Worm (Caenorhabditis elegans) whole organism, mixed stage, embryonic: Measurements from ENCODE around the gene F16G10.6.

ENCODE experiments used
- bed-3 ChIP-seq: fragments of 200-800 bp; sonication (Bioruptor generic); optimal IDR thresholded peaks from 3 replicates; lab custom pipeline; 2018; ENCODE audit warnings: mild to moderate bottlenecking, missing genetic modification characterization, moderate library complexity, missing compliant biosample characterization
- blmp-1 ChIP-seq: fragments of 150-350 bp; optimal IDR thresholded peaks from 2 replicates; lab custom pipeline; 2014; ENCODE audit warnings: missing biosample characterization, missing genetic modification characterization
- ceh-39 ChIP-seq: fragments of 150-350 bp; optimal IDR thresholded peaks from 2 replicates; lab custom pipeline; 2014; ENCODE audit warnings: missing biosample characterization, missing genetic modification characterization
- ceh-43 ChIP-seq: fragments of 200-800 bp; sonication (Bioruptor generic); optimal IDR thresholded peaks from 2 replicates; lab custom pipeline; 2018; ENCODE audit warnings: mild to moderate bottlenecking, missing genetic modification characterization, moderate library complexity, missing compliant biosample characterization
- ceh-83 ChIP-seq: fragments of 200-800 bp; sonication (Bioruptor generic); optimal IDR thresholded peaks from 2 replicates; lab custom pipeline; 2018; ENCODE audit warnings: mild to moderate bottlenecking, missing genetic modification characterization, missing compliant biosample characterization
- ces-1 ChIP-seq: fragments of 150-350 bp; optimal IDR thresholded peaks from 2 replicates; lab custom pipeline; 2014; ENCODE audit warnings: missing biosample characterization, missing genetic modification reagents, missing genetic modification characterization
- cnd-1 ChIP-seq: fragments of 200-800 bp; sonication (Bioruptor generic); optimal IDR thresholded peaks from 2 replicates; lab custom pipeline; 2018; ENCODE audit warnings: mild to moderate bottlenecking, missing genetic modification characterization, missing compliant biosample characterization
- drap-1 ChIP-seq: fragments of 200-800 bp; sonication (Bioruptor generic); optimal IDR thresholded peaks from 3 replicates; lab custom pipeline; 2018; ENCODE audit warnings: mild to moderate bottlenecking, missing genetic modification characterization, missing compliant biosample characterization
- elt-1 ChIP-seq: sonication (generic microtip); optimal IDR thresholded peaks from 2 replicates; lab custom pipeline; 2017; ENCODE audit warnings: missing genetic modification characterization, mild to moderate bottlenecking, missing compliant biosample characterization, antibody characterized with exemption, moderate library complexity, borderline replicate concordance; ENCODE audit not compliant: insufficient read depth
- flh-1 ChIP-seq: fragments of 200-800 bp; sonication (Bioruptor generic); optimal IDR thresholded peaks from 2 replicates; lab custom pipeline; 2018; ENCODE audit warnings: mild to moderate bottlenecking, missing genetic modification characterization, moderate library complexity, missing compliant biosample characterization
- hlh-1 ChIP-seq: fragments of 150-350 bp; optimal IDR thresholded peaks from 2 replicates; lab custom pipeline; 2014; ENCODE audit warnings: missing biosample characterization, missing genetic modification reagents, missing genetic modification characterization
- lin-32 ChIP-seq: fragments of 200-800 bp; sonication (Bioruptor generic); optimal IDR thresholded peaks from 2 replicates; lab custom pipeline; 2018; ENCODE audit warnings: mild to moderate bottlenecking, missing genetic modification characterization, missing compliant biosample characterization
- lsy-2 ChIP-seq: fragments of 150-350 bp; optimal IDR thresholded peaks from 2 replicates; lab custom pipeline; 2014; ENCODE audit warnings: missing biosample characterization, missing genetic modification characterization
- mab-5 ChIP-seq: fragments of 150-350 bp; optimal IDR thresholded peaks from 2 replicates; lab custom pipeline; 2014; ENCODE audit warnings: missing biosample characterization, missing genetic modification characterization
- mep-1 ChIP-seq: fragments of 150-350 bp; optimal IDR thresholded peaks from 2 replicates; lab custom pipeline; 2017; ENCODE audit warnings: missing biosample characterization, missing genetic modification reagents, missing genetic modification characterization, inconsistent platforms
- mls-2 ChIP-seq: sonication (generic microtip); optimal IDR thresholded peaks from 2 replicates; lab custom pipeline; 2016; ENCODE audit warnings: mild to moderate bottlenecking, missing genetic modification characterization, moderate library complexity, missing compliant biosample characterization
- nhr-12 ChIP-seq: fragments of 150-350 bp; optimal IDR thresholded peaks from 2 replicates; lab custom pipeline; 2014; ENCODE audit warnings: missing biosample characterization, missing genetic modification characterization
- nhr-2 ChIP-seq: fragments of 150-350 bp; optimal IDR thresholded peaks from 2 replicates; lab custom pipeline; 2014; ENCODE audit warnings: missing biosample characterization, missing genetic modification characterization
- nhr-237 ChIP-seq: fragments of 150-350 bp; optimal IDR thresholded peaks from 2 replicates; lab custom pipeline; 2014; ENCODE audit warnings: missing biosample characterization, missing genetic modification characterization
- nhr-28 ChIP-seq: fragments of 150-350 bp; optimal IDR thresholded peaks from 2 replicates; lab custom pipeline; 2014; ENCODE audit warnings: missing biosample characterization, missing genetic modification characterization
- pha-4 ChIP-seq: fragments of 150-350 bp; optimal IDR thresholded peaks from 2 replicates; lab custom pipeline; 2018; ENCODE audit warnings: missing biosample characterization, missing genetic modification reagents, missing genetic modification characterization
- sem-2 ChIP-seq: fragments of 200-800 bp; sonication (Bioruptor generic); optimal IDR thresholded peaks from 2 replicates; lab custom pipeline; 2018; ENCODE audit warnings: mild to moderate bottlenecking, missing genetic modification characterization, missing compliant biosample characterization
- snpc-4 ChIP-seq: fragments of 150-350 bp; optimal IDR thresholded peaks from 2 replicates; lab custom pipeline; 2014; ENCODE audit warnings: missing biosample characterization, missing genetic modification characterization
- sptf-1 ChIP-seq: sonication (generic microtip); optimal IDR thresholded peaks from 2 replicates; lab custom pipeline; 2017; ENCODE audit warnings: mild to moderate bottlenecking, missing genetic modification characterization, moderate library complexity, missing compliant biosample characterization
- tbx-8 ChIP-seq: fragments of 200-800 bp; sonication (Bioruptor generic); optimal IDR thresholded peaks from 2 replicates; lab custom pipeline; 2018; ENCODE audit warnings: mild to moderate bottlenecking, missing genetic modification characterization, moderate library complexity, missing compliant biosample characterization
- unc-120 ChIP-seq: sonication (generic microtip); optimal IDR thresholded peaks from 2 replicates; lab custom pipeline; 2017; ENCODE audit warnings: missing genetic modification characterization, missing compliant biosample characterization; ENCODE audit not compliant: poor library complexity, severe bottlenecking
- unc-62 ChIP-seq: fragments of 150-350 bp; optimal IDR thresholded peaks from 2 replicates; lab custom pipeline; 2014; ENCODE audit warnings: missing biosample characterization, missing genetic modification reagents, missing genetic modification characterization
- zip-8 ChIP-seq: fragments of 150-350 bp; optimal IDR thresholded peaks from 2 replicates; lab custom pipeline; 2014; ENCODE audit warnings: missing biosample characterization, missing genetic modification characterization
- ztf-11 ChIP-seq: fragments of 150-350 bp; optimal IDR thresholded peaks from 2 replicates; lab custom pipeline; 2014; ENCODE audit warnings: missing biosample characterization, missing genetic modification characterization

F16G10.6 gene

DNA sequence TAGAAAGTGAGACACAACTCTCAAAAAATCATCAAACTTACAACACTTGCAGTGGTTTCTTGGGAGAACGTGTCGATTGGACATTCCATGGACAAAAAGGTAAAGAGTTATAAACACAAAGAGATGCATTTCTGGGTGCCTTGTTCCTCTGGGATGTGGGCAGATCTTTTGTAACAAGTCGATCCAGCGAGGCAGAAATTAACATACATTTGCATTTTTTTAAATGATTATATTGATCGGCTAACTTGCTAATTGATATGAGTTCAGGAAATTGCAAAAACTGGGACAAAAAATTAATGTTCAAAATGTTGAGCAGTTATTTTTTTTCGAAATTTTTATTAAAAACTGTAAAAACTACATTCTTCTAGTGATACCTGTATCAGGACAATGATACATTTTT lies at the start of gene F16G10.6:
F16G10.6 (minus strand) TSS at position 101 of the 400 bp plus-strand sequence.
- TF ChIP-seq blmp-1, result no peak
- no peak for TF ChIP-seq pha-4 (tag; lab: Kevin White, UChicago)
- no peak for TF ChIP-seq zip-8 (tag; lab: Kevin White, UChicago)
- no peak for TF ChIP-seq hlh-1
- TF ChIP-seq unc-62 (GFP tag; lab: Kevin White, UChicago), result no peak
- TF ChIP-seq drap-1, result no peak
- TF ChIP-seq sem-2 (GFP tag; lab: Kevin White, UChicago), result no peak
- no peak for TF ChIP-seq lin-32 (GFP tag; lab: Kevin White, UChicago)
- no peak for TF ChIP-seq mab-5 (tag; lab: Kevin White, UChicago)
- TF ChIP-seq elt-1 (tag; lab: Kevin White, UChicago), result no peak
- no peak for TF ChIP-seq cnd-1
- no peak for TF ChIP-seq ceh-83 (GFP tag; lab: Kevin White, UChicago)
- TF ChIP-seq flh-1 (GFP tag; lab: Kevin White, UChicago), result no peak
- no peak for TF ChIP-seq ces-1 (GFP tag; lab: Kevin White, UChicago)
- no peak for TF ChIP-seq ceh-39 (tag; lab: Kevin White, UChicago)
- no peak for TF ChIP-seq nhr-237 (tag; lab: Kevin White, UChicago)
- no peak for TF ChIP-seq tbx-8 (GFP tag; lab: Kevin White, UChicago)
- TF ChIP-seq sptf-1, result no peak
- TF ChIP-seq ceh-43 (GFP tag; lab: Kevin White, UChicago), result no peak

DNA sequence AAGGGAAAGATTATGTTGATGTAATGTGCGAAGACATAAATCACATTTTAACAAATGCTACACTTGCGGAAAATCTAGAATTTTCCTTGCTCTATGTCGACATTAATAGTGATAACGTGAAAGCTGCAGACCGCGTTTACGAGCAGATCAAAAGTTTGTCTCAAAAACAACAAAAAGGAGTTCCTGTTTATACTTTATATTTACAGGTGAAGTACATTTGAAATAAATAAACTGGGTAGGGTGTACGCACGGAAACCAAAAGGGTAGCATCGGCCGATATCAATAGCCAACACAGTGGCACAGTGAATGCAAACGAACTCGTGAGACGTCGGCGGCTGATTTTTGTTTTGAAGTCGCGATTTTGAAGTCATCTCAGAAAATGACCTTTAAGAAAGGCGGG lies 44.8 kb upstream of the F16G10.6 start:
- TF ChIP-seq mep-1 (tag; lab: Kevin White, UChicago), result no peak
- TF ChIP-seq pha-4 (tag; lab: Kevin White, UChicago), result no peak
- no peak for TF ChIP-seq bed-3 (GFP tag; lab: Kevin White, UChicago)
- TF ChIP-seq hlh-1, result no peak
- no peak for TF ChIP-seq drap-1
- TF ChIP-seq lsy-2 (tag; lab: Kevin White, UChicago), result no peak
- TF ChIP-seq ceh-83 (GFP tag; lab: Kevin White, UChicago), result no peak
- no peak for TF ChIP-seq ztf-11 (tag; lab: Kevin White, UChicago)
- no peak for TF ChIP-seq mls-2 (tag; lab: Kevin White, UChicago)
- TF ChIP-seq nhr-2 (tag; lab: Kevin White, UChicago), result no peak

DNA sequence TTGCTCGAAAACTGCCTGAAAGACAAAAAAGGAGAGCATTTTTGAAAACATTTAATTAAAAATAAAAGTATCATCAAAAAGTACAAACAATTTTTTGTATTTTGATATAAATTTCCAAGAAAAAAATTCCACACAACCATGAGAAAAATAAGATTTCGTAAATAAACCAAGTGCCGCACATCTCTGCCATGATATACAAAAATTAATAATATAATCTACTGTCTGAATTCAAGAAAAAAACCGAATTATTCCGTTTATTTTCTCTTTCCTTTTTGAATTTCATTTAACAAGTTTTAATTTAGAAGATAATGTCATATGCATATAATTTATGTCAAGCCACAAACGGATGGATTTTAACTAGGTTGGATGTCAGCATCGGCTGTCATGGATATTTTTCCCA lies 44.3 kb upstream of the F16G10.6 start, which contains the start of gene F42G2.2:
F42G2.2 (plus strand) TSS at position 301 of the 400 bp plus-strand sequence.
- TF ChIP-seq unc-120 (no peak), ceh-43 (GFP tag; lab: Kevin White, UChicago) (no peak), nhr-28 (tag; lab: Kevin White, UChicago) (no peak), mep-1 (tag; lab: Kevin White, UChicago) (no peak), hlh-1 (no peak)
- TF ChIP-seq, all 35 proteins: peak for 0

DNA sequence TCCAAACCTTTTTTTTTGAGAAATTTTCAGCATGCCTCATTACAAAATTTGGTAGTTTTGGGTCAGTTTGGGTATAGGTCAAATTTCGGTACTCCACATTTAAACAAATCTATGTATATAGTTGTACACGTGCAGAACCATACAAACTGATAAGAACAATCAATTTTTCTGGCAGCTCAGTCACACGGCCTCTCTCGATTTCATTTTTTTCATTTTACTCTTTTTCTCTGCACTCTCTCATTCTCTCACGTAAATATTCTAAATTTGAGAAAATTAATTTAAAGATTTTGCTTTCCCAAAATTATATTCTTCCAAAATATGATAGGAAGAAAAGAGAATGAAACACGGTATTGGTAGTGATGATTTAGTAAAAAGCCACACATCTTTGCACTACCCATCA lies 43.5 kb upstream of the F16G10.6 start:
- TF ChIP-seq unc-120 (no peak), ceh-39 (tag; lab: Kevin White, UChicago) (no peak), mls-2 (tag; lab: Kevin White, UChicago) (no peak), lin-32 (GFP tag; lab: Kevin White, UChicago) (no peak), mep-1 (tag; lab: Kevin White, UChicago) (no peak), sem-2 (GFP tag; lab: Kevin White, UChicago) (no peak), cnd-1 (no peak), lsy-2 (tag; lab: Kevin White, UChicago) (no peak), nhr-2 (tag; lab: Kevin White, UChicago) (no peak), hlh-1 (no peak), unc-62 (GFP tag; lab: Kevin White, UChicago) (no peak), tbx-8 (GFP tag; lab: Kevin White, UChicago) (no peak), sptf-1 (no peak), flh-1 (GFP tag; lab: Kevin White, UChicago) (no peak), snpc-4 (tag; lab: Kevin White, UChicago) (no peak), elt-1 (tag; lab: Kevin White, UChicago) (no peak)

DNA sequence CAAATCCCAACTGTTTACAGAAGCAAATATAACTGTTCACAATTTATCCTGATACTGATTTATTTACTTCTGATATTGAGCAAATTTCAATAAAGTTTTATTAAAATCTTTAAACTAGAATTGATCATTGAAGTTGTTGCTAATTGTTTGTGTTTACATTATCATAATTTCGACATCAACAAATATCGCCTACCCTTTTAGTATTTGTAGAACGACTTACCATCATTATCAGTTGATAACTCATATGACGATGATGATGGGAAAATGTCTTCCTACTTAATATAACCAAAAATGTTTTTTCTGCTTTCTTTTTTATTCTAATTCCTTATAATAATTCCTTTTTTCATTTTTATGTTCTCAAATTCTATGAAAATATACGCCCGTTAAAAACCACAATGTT lies 43.0 kb upstream of the F16G10.6 start:
- TF ChIP-seq elt-1 (tag; lab: Kevin White, UChicago) (no peak), bed-3 (GFP tag; lab: Kevin White, UChicago) (no peak), nhr-12 (no peak), zip-8 (tag; lab: Kevin White, UChicago) (no peak), mab-5 (tag; lab: Kevin White, UChicago) (no peak), drap-1 (no peak), ces-1 (GFP tag; lab: Kevin White, UChicago) (no peak)
